Fruit fly (Drosophila melanogaster) whole organism, prepupa: ENCODE results near the gene CG13813.

ENCODE experiments used
- CG15336 ChIP-seq: fragments of 200-800 bp; sonication (Bioruptor generic); IDR thresholded peaks from 2 replicates; pipeline ENCODE4 v1.3.6; 2022; ENCODE audit warnings: missing biosample characterization, missing genetic modification characterization
- CG16779 ChIP-seq: fragments of 200-800 bp; sonication (Bioruptor generic); optimal IDR thresholded peaks from 3 replicates; lab custom pipeline; 2017; ENCODE audit warnings: missing biosample characterization, mild to moderate bottlenecking, missing genetic modification characterization
- CG3032 ChIP-seq: fragments of 200-800 bp; optimal IDR thresholded peaks from 2 replicates; lab custom pipeline; 2019; ENCODE audit warnings: missing biosample characterization, mild to moderate bottlenecking, missing genetic modification characterization, moderate library complexity
- CG31627 ChIP-seq: fragments of 200-800 bp; sonication (Bioruptor generic); optimal IDR thresholded peaks from 3 replicates; lab custom pipeline; 2016; ENCODE audit warnings: missing biosample characterization, missing genetic modification characterization
- Eip78C ChIP-seq: fragments of 200-800 bp; sonication (Bioruptor generic); peaks from one replicate; lab custom pipeline; 2016; ENCODE audit warnings: missing biosample characterization, missing genetic modification characterization
- Gug ChIP-seq: fragments of 200-800 bp; sonication (Bioruptor generic); IDR thresholded peaks from 2 replicates; pipeline ENCODE4 v1.3.6; 2022; ENCODE audit warnings: missing biosample characterization, missing genetic modification characterization
- Hr4 ChIP-seq: fragments of 200-800 bp; sonication (Bioruptor generic); optimal IDR thresholded peaks from 3 replicates; lab custom pipeline; 2016; ENCODE audit warnings: missing biosample characterization, missing genetic modification characterization
- Sox15 ChIP-seq: fragments of 200-800 bp; sonication (Bioruptor generic); optimal IDR thresholded peaks from 3 replicates; lab custom pipeline; 2016; ENCODE audit warnings: missing biosample characterization, missing genetic modification characterization
- fd59A ChIP-seq: fragments of 200-800 bp; sonication (Bioruptor generic); optimal IDR thresholded peaks from 2 replicates; lab custom pipeline; 2017; ENCODE audit warnings: missing biosample characterization, mild to moderate bottlenecking, missing genetic modification characterization, missing genetic modification reagents
- lz ChIP-seq: fragments of 200-800 bp; sonication (Bioruptor generic); optimal IDR thresholded peaks from 3 replicates; lab custom pipeline; 2016; ENCODE audit warnings: missing biosample characterization, missing genetic modification characterization
- svp ChIP-seq: fragments of 200-800 bp; sonication (Bioruptor generic); peaks from one replicate; lab custom pipeline; 2016; ENCODE audit warnings: missing biosample characterization, missing genetic modification characterization
- vri ChIP-seq: fragments of 200-800 bp; sonication (Bioruptor generic); optimal IDR thresholded peaks from 3 replicates; lab custom pipeline; 2016; ENCODE audit warnings: missing biosample characterization, mild to moderate bottlenecking, missing genetic modification characterization

The CG13813 gene

DNA sequence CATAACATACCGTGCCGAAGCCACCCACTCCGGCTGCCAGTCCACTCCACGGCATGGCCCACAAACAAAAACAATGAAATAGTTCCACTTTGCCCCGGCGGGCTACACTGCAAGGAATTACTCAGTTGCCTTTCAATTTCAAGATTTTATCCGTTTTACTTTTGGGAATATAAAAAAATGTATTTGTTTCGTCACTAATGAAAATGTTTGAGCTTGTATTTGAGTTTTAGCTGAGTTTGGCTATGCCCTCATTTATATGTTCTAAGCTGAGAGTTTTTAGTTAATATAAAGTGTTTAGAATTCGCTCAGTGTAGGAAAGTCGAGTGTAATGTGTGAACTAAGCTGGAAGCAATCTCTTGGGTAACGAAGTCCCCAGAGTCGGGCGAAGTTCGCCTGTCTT lies 45.1 kb downstream of the CG13813 start (continued):
- TF ChIP-seq CG15336 (peak; percentile 42; the same call in 1 of the 2 replicates), CG16779 (no peak), vri (no peak), lz (GFP tag; lab: Kevin White, UChicago) (no peak), fd59A (GFP tag; lab: Kevin White, UChicago) (no peak), Eip78C (peak; percentile 72)
- TF ChIP-seq, all 60 proteins: peak for 19

DNA sequence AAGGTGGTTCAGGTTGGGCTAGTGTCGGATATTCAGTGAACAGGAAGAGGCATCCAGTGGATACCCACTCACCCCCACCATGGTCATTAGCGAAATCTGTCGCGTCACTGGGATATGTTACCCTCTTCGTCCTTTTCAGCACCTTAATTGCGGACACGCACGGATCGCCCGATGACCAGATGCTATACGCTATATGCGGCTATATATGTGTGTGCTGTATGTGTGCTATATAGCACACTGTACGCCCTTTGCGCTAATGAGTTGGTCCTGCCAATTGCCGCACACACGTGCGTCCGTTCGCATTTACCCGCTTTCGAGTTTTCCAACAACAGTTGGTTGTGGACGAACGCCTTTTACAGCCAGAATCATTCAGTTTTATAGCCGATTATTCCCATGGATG lies 49.8 kb downstream of the CG13813 start:
- no peak for TF ChIP-seq svp (GFP tag; lab: Kevin White, UChicago)
- no peak for TF ChIP-seq Gug (GFP tag; lab: Robert Waterston, UW)
- TF ChIP-seq Hr4 (GFP tag; lab: Kevin White, UChicago), result no peak
- no peak for TF ChIP-seq Sox15
- no peak for TF ChIP-seq CG31627 (GFP tag; lab: Kevin White, UChicago)
- TF ChIP-seq CG3032 (tag; lab: Kevin White, UChicago), result no peak
